Fruit fly (Drosophila melanogaster) whole organism, embryonic: Measurements from ENCODE around the gene CG43954.

Experiments
- ATbp ChIP-seq: fragments of 200-800 bp; sonication (Bioruptor generic); optimal IDR thresholded peaks from 2 replicates; lab custom pipeline; 2017; ENCODE audit warnings: missing biosample characterization, mild to moderate bottlenecking, missing genetic modification characterization, missing genetic modification reagents
- Abd-B ChIP-seq: fragments of 200-800 bp; sonication (Bioruptor generic); optimal IDR thresholded peaks from 2 replicates; lab custom pipeline; 2018; ENCODE audit warnings: missing biosample characterization, mild to moderate bottlenecking, missing genetic modification characterization, moderate library complexity
- BEAF-32 ChIP-seq: fragments of 200-800 bp; sonication (Bioruptor generic); optimal IDR thresholded peaks from 3 replicates; lab custom pipeline; 2017; ENCODE audit warnings: missing biosample characterization, missing genetic modification characterization, mild to moderate bottlenecking, moderate library complexity, missing genetic modification reagents
- Bteb2 ChIP-seq: fragments of 200-800 bp; sonication (Bioruptor generic); optimal IDR thresholded peaks from 2 replicates; lab custom pipeline; 2016; ENCODE audit warnings: missing biosample characterization, missing genetic modification characterization
- CG10209 ChIP-seq: fragments of 200-800 bp; sonication (Bioruptor generic); optimal IDR thresholded peaks from 3 replicates; lab custom pipeline; 2017; ENCODE audit warnings: missing biosample characterization, mild to moderate bottlenecking, missing genetic modification characterization, missing genetic modification reagents
- CG11398 ChIP-seq: fragments of 200-800 bp; sonication (Bioruptor generic); optimal IDR thresholded peaks from 2 replicates; lab custom pipeline; 2016; ENCODE audit warnings: missing biosample characterization, missing genetic modification characterization
- CG12236 ChIP-seq: fragments of 200-800 bp; sonication (Bioruptor generic); optimal IDR thresholded peaks from 2 replicates; lab custom pipeline; 2016; ENCODE audit warnings: missing biosample characterization, missing genetic modification characterization
- CG1233 ChIP-seq: fragments of 200-800 bp; sonication (Bioruptor generic); optimal IDR thresholded peaks from 4 replicates; lab custom pipeline; 2018; ENCODE audit warnings: missing biosample characterization, mild to moderate bottlenecking, missing genetic modification characterization
- CG12659 ChIP-seq: fragments of 200-800 bp; sonication (Bioruptor generic); optimal IDR thresholded peaks from 3 replicates; lab custom pipeline; 2017; ENCODE audit warnings: mild to moderate bottlenecking, missing biosample characterization, missing genetic modification reagents, missing genetic modification characterization
- CG12769 ChIP-seq: fragments of 200-800 bp; sonication (Bioruptor generic); optimal IDR thresholded peaks from 2 replicates; lab custom pipeline; 2019; ENCODE audit warnings: missing biosample characterization, mild to moderate bottlenecking, missing genetic modification characterization, moderate library complexity
- CG13296 ChIP-seq: fragments of 200-800 bp; sonication (Bioruptor generic); optimal IDR thresholded peaks from 3 replicates; lab custom pipeline; 2018; ENCODE audit warnings: missing biosample characterization, mild to moderate bottlenecking, missing genetic modification characterization
- CG14860 ChIP-seq: fragments of 200-800 bp; sonication (Bioruptor generic); IDR thresholded peaks from 3 replicates; pipeline ENCODE4 v1.3.6; 2022; ENCODE audit warnings: missing biosample characterization, missing genetic modification characterization; ENCODE audit not compliant: partially characterized antibody
- CG1529 ChIP-seq: fragments of 200-800 bp; sonication (Bioruptor generic); optimal IDR thresholded peaks from 3 replicates; lab custom pipeline; 2018; ENCODE audit warnings: missing biosample characterization, missing genetic modification characterization
- CG15479 ChIP-seq: fragments of 200-800 bp; sonication (Bioruptor generic); optimal IDR thresholded peaks from 3 replicates; lab custom pipeline; 2019; ENCODE audit warnings: missing biosample characterization, mild to moderate bottlenecking, missing genetic modification characterization, moderate library complexity
- CG16863 ChIP-seq: fragments of 200-800 bp; sonication (Bioruptor generic); optimal IDR thresholded peaks from 3 replicates; lab custom pipeline; 2016; ENCODE audit warnings: missing biosample characterization, missing genetic modification characterization
- CG17186 ChIP-seq: fragments of 200-800 bp; sonication (Bioruptor generic); optimal IDR thresholded peaks from 3 replicates; lab custom pipeline; 2017; ENCODE audit warnings: missing biosample characterization, missing genetic modification reagents, missing genetic modification characterization
- CG17361 ChIP-seq: fragments of 200-800 bp; sonication (Bioruptor generic); IDR thresholded peaks from 3 replicates; pipeline ENCODE4 v1.3.6; 2022; ENCODE audit warnings: missing biosample characterization, missing genetic modification characterization
- CG17568 ChIP-seq: fragments of 200-800 bp; sonication (Bioruptor generic); optimal IDR thresholded peaks from 2 replicates; lab custom pipeline; 2018; ENCODE audit warnings: missing biosample characterization, mild to moderate bottlenecking, missing genetic modification characterization, moderate library complexity
- CG18599 ChIP-seq: fragments of 200-800 bp; sonication (Bioruptor generic); optimal IDR thresholded peaks from 3 replicates; lab custom pipeline; 2017; ENCODE audit warnings: missing biosample characterization, missing genetic modification characterization, mild to moderate bottlenecking, moderate library complexity, missing genetic modification reagents
- CG3847 ChIP-seq: fragments of 200-800 bp; sonication (Bioruptor generic); IDR thresholded peaks from 2 replicates; pipeline ENCODE4 v1.3.6; 2022; ENCODE audit warnings: missing biosample characterization, missing genetic modification characterization
- CG3995 ChIP-seq: fragments of 200-800 bp; sonication (Bioruptor generic); optimal IDR thresholded peaks from 3 replicates; lab custom pipeline; 2016; ENCODE audit warnings: missing biosample characterization, missing genetic modification characterization
- CG42726 ChIP-seq: fragments of 200-800 bp; sonication (Bioruptor generic); IDR thresholded peaks from 2 replicates; pipeline ENCODE4 v1.3.6; 2022; ENCODE audit warnings: missing biosample characterization, missing genetic modification characterization; ENCODE audit not compliant: partially characterized antibody
- CG4360 ChIP-seq: fragments of 200-800 bp; sonication (Bioruptor generic); IDR thresholded peaks from 2 replicates; pipeline ENCODE4 v1.3.6; 2022; ENCODE audit warnings: missing biosample characterization, missing genetic modification characterization
- CG6683 ChIP-seq: fragments of 200-800 bp; sonication (Bioruptor generic); optimal IDR thresholded peaks from 2 replicates; lab custom pipeline; 2017; ENCODE audit warnings: missing biosample characterization, mild to moderate bottlenecking, missing genetic modification characterization, missing genetic modification reagents
- CG8089 ChIP-seq: fragments of 200-800 bp; sonication (Bioruptor generic); optimal IDR thresholded peaks from 3 replicates; lab custom pipeline; 2016; ENCODE audit warnings: missing biosample characterization, missing genetic modification characterization
- CG9727 ChIP-seq: fragments of 200-800 bp; sonication (Bioruptor generic); optimal IDR thresholded peaks from 3 replicates; lab custom pipeline; 2017; ENCODE audit warnings: missing biosample characterization, mild to moderate bottlenecking, missing genetic modification characterization
- Dbx ChIP-seq: fragments of 200-800 bp; sonication (Bioruptor generic); IDR thresholded peaks from 3 replicates; pipeline ENCODE4 v1.3.6; 2022; ENCODE audit warnings: missing biosample characterization, missing genetic modification characterization
- Fer2 ChIP-seq: fragments of 200-800 bp; sonication (Bioruptor generic); optimal IDR thresholded peaks from 2 replicates; lab custom pipeline; 2018; ENCODE audit warnings: missing biosample characterization, mild to moderate bottlenecking, missing genetic modification characterization, moderate library complexity
- HLH3B ChIP-seq: fragments of 200-800 bp; sonication (Bioruptor generic); IDR thresholded peaks from 2 replicates; pipeline ENCODE4 v1.3.6; 2022; ENCODE audit warnings: missing biosample characterization, missing genetic modification characterization
- Max ChIP-seq: fragments of 200-800 bp; sonication (Bioruptor generic); optimal IDR thresholded peaks from 2 replicates; lab custom pipeline; 2016; ENCODE audit warnings: missing biosample characterization, mild to moderate bottlenecking, missing genetic modification characterization
- Oli ChIP-seq: fragments of 200-800 bp; sonication (Bioruptor generic); optimal IDR thresholded peaks from 2 replicates; lab custom pipeline; 2018; ENCODE audit warnings: missing biosample characterization, mild to moderate bottlenecking, missing genetic modification characterization, moderate library complexity
- Sox100B ChIP-seq: fragments of 200-800 bp; sonication (Bioruptor generic); optimal IDR thresholded peaks from 3 replicates; lab custom pipeline; 2018; ENCODE audit warnings: missing biosample characterization, mild to moderate bottlenecking, missing genetic modification characterization
- Tbp ChIP-seq: fragments of >200 bp; optimal IDR thresholded peaks from 2 replicates; lab custom pipeline; 2018; ENCODE audit warnings: missing biosample characterization, missing genetic modification characterization
- Usf ChIP-seq: fragments of 200-800 bp; sonication (Bioruptor generic); optimal IDR thresholded peaks from 2 replicates; lab custom pipeline; 2017; ENCODE audit warnings: missing genotype, missing biosample characterization, missing genetic modification characterization
- Vsx1 ChIP-seq: fragments of 200-800 bp; sonication (Bioruptor generic); optimal IDR thresholded peaks from 2 replicates; lab custom pipeline; 2017; ENCODE audit warnings: missing biosample characterization, mild to moderate bottlenecking, missing genetic modification characterization, missing genetic modification reagents
- aop ChIP-seq: fragments of 200-800 bp; sonication (Bioruptor generic); IDR thresholded peaks from 2 replicates; pipeline ENCODE4 v1.3.6; 2022; ENCODE audit warnings: missing biosample characterization, missing genetic modification characterization
- bab2 ChIP-seq: fragments of 200-800 bp; sonication (Bioruptor generic); optimal IDR thresholded peaks from 2 replicates; lab custom pipeline; 2016; ENCODE audit warnings: missing biosample characterization, missing genetic modification characterization
- cg ChIP-seq: fragments of 200-800 bp; sonication (Bioruptor generic); optimal IDR thresholded peaks from 3 replicates; lab custom pipeline; 2019; ENCODE audit warnings: missing biosample characterization, mild to moderate bottlenecking, missing genetic modification characterization, moderate library complexity
- gsb ChIP-seq: fragments of 200-800 bp; sonication (Bioruptor generic); IDR thresholded peaks from 2 replicates; pipeline ENCODE4 v1.3.6; 2022; ENCODE audit warnings: missing biosample characterization, missing genetic modification characterization
- hth ChIP-seq: fragments of >200 bp; optimal IDR thresholded peaks from 2 replicates; lab custom pipeline; 2017; ENCODE audit warnings: inconsistent platforms
- inv ChIP-seq: fragments of 200-800 bp; sonication (Bioruptor generic); IDR thresholded peaks from 2 replicates; pipeline ENCODE4 v1.3.6; 2022; ENCODE audit warnings: missing biosample characterization, missing genetic modification characterization; ENCODE audit not compliant: partially characterized antibody
- knrl ChIP-seq: fragments of 200-800 bp; sonication (Bioruptor generic); IDR thresholded peaks from 3 replicates; pipeline ENCODE4 v1.3.6; 2022; ENCODE audit warnings: missing biosample characterization, missing genetic modification characterization; ENCODE audit not compliant: partially characterized antibody
- phol ChIP-seq: fragments of 200-800 bp; sonication (Bioruptor generic); optimal IDR thresholded peaks from 3 replicates; lab custom pipeline; 2018; ENCODE audit warnings: missing biosample characterization, mild to moderate bottlenecking, missing genetic modification characterization, moderate library complexity
- prd ChIP-seq, 3 experiments: fragments of >200 bp in 2 of 3; fragments of 200-800 bp in 1 of 3; sonication (Bioruptor generic) in 1 of 3; optimal IDR thresholded peaks in 2 of 3; IDR thresholded peaks in 1 of 3; 2 replicates in 2 of 3; 3 replicates in 1 of 3; pipeline versions ENCODE4 v1.3.6 to Lab custom; 2017 to 2022; ENCODE audit warnings: missing biosample characterization in 1 of 3, missing genetic modification characterization in 1 of 3
- pum ChIP-seq: fragments of 200-800 bp; sonication (Bioruptor generic); optimal IDR thresholded peaks from 2 replicates; lab custom pipeline; 2016; ENCODE audit warnings: missing biosample characterization, missing genetic modification characterization
- repo ChIP-seq: fragments of 200-800 bp; sonication (Bioruptor generic); optimal IDR thresholded peaks from 2 replicates; lab custom pipeline; 2016; ENCODE audit warnings: missing biosample characterization, missing genetic modification characterization
- sens ChIP-seq: fragments of 200-800 bp; sonication (Bioruptor generic); peaks from one replicate; lab custom pipeline; 2016; ENCODE audit warnings: missing biosample characterization, missing genetic modification characterization
- sr ChIP-seq: fragments of 200-800 bp; sonication (Bioruptor generic); IDR thresholded peaks from 3 replicates; pipeline ENCODE4 v1.3.6; 2022; ENCODE audit warnings: missing biosample characterization, missing genetic modification characterization
- stwl ChIP-seq: fragments of 200-800 bp; sonication (Bioruptor generic); optimal IDR thresholded peaks from 3 replicates; lab custom pipeline; 2018; ENCODE audit warnings: missing biosample characterization, mild to moderate bottlenecking, missing genetic modification characterization, moderate library complexity
- tup ChIP-seq: fragments of 200-800 bp; sonication (Bioruptor generic); optimal IDR thresholded peaks from 2 replicates; lab custom pipeline; 2016; ENCODE audit warnings: missing biosample characterization, mild to moderate bottlenecking, missing genetic modification characterization, moderate library complexity

CG43954 gene

DNA sequence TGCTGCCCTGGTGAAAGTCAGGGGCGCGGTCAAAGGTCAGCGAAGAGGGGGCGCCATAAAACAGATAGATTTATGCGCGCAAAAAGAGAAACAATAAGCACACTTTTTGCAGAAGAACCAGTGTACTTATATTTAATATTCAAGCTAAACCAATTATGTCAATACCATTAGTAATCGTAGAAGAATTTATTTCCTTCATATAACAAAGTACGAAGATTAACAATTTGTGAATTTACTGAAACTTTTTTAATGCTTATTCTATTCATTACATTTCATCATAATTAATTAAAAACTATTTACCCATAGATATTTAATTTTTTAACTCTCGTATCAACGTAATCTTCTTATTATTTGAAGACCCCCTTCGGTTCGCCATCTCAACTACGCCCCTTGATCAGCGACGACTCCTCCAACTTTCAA is 69.4 kb downstream of the CG43954 start (continued):
- no peak for TF ChIP-seq repo (GFP tag; lab: Kevin White, UChicago)
- TF ChIP-seq CG3847 (GFP tag; lab: Robert Waterston, UW): no peak
- TF ChIP-seq knrl (GFP tag; lab: Robert Waterston, UW): no peak
- peak; percentile 87 for TF ChIP-seq Sox100B (GFP tag; lab: Kevin White, UChicago)
- peak; percentile 86 for TF ChIP-seq phol (tag; lab: Kevin White, UChicago)
- TF ChIP-seq CG16863 (GFP tag; lab: Kevin White, UChicago): no peak
- no peak for TF ChIP-seq CG42726 (GFP tag; lab: Robert Waterston, UW)
- TF ChIP-seq ATbp (GFP tag; lab: Kevin White, UChicago): peak; percentile 74
- no peak for TF ChIP-seq Tbp (GFP tag; lab: Kevin White, UChicago)
- no peak for TF ChIP-seq cg
- no peak for TF ChIP-seq CG8089
- TF ChIP-seq Bteb2 (GFP tag; lab: Kevin White, UChicago): no peak
- TF ChIP-seq inv (GFP tag; lab: Robert Waterston, UW): no peak
- peak; percentile 76 for TF ChIP-seq Oli (tag; lab: Kevin White, UChicago)
- no peak for TF ChIP-seq CG13296 (GFP tag; lab: Kevin White, UChicago)
- TF ChIP-seq CG4360: no peak
- peak; percentile 23 for TF ChIP-seq Usf (GFP tag; lab: Kevin White, UChicago)
- no peak for TF ChIP-seq HLH3B (GFP tag; lab: Robert Waterston, UW)
- TF ChIP-seq CG12659 (GFP tag; lab: Kevin White, UChicago): peak; percentile 57
- no peak for TF ChIP-seq CG15479 (GFP tag; lab: Kevin White, UChicago)
- peak; percentile 92 for TF ChIP-seq CG17361 (GFP tag; lab: Robert Waterston, UW)
- TF ChIP-seq BEAF-32: no peak
- TF ChIP-seq pum (GFP tag; lab: Kevin White, UChicago): peak; percentile 49
- TF ChIP-seq bab2: no peak
- TF ChIP-seq CG17568 (GFP tag; lab: Kevin White, UChicago): no peak
- TF ChIP-seq CG1529: peak; percentile 65
- TF ChIP-seq CG3995 (GFP tag; lab: Kevin White, UChicago): no peak
- TF ChIP-seq sr (GFP tag; lab: Robert Waterston, UW): no peak
- TF ChIP-seq stwl (tag; lab: Kevin White, UChicago): no peak
- TF ChIP-seq gsb: no peak
- TF ChIP-seq CG1233 (GFP tag; lab: Kevin White, UChicago): peak; percentile 56
- no peak for TF ChIP-seq Fer2 (tag; lab: Kevin White, UChicago)
- peak; percentile 54 for TF ChIP-seq Abd-B (GFP tag; lab: Kevin White, UChicago)
- TF ChIP-seq prd (optimal IDR thresholded peaks at IDR 0.05; lab: Kevin White, UChicago): no peak
- peak; percentile 68; the same call in 2 of the 3 replicates for TF ChIP-seq prd (GFP tag; IDR thresholded peaks at IDR 0.05; lab: Robert Waterston, UW)
- no peak for TF ChIP-seq tup
- TF ChIP-seq CG17186 (GFP tag; lab: Kevin White, UChicago): no peak
- TF ChIP-seq Dbx (GFP tag; lab: Robert Waterston, UW): no peak
- peak; percentile 55 for TF ChIP-seq CG10209 (GFP tag; lab: Kevin White, UChicago)
- TF ChIP-seq CG18599 (GFP tag; lab: Kevin White, UChicago): peak; percentile 25
- TF ChIP-seq CG12769 (tag; lab: Kevin White, UChicago): no peak
- TF ChIP-seq Max: peak; percentile 27
- TF ChIP-seq CG14860 (GFP tag; lab: Robert Waterston, UW): no peak
- no peak for TF ChIP-seq hth
- TF ChIP-seq aop (GFP tag; lab: Robert Waterston, UW): no peak
- peak; percentile 50 for TF ChIP-seq CG9727 (GFP tag; lab: Kevin White, UChicago)
- no peak for TF ChIP-seq Vsx1
- TF ChIP-seq CG12236 (GFP tag; lab: Kevin White, UChicago): no peak
- no peak for TF ChIP-seq CG6683 (GFP tag; lab: Kevin White, UChicago)
- TF ChIP-seq CG11398 (GFP tag; lab: Kevin White, UChicago): no peak
- peak; percentile 94 for TF ChIP-seq sens (GFP tag; lab: Kevin White, UChicago)
